Worm (Caenorhabditis elegans) whole organism, young adult: ENCODE measurements around the gene F36H12.17.
"Not testable (repeated sequence)": the region's sequence is repeated elsewhere in the genome, so short reads cannot be mapped to it uniquely, and the experiment has no call there.

ENCODE experiments used
- B0035.1 ChIP-seq: sonication (generic microtip); optimal IDR thresholded peaks from 2 replicates; lab custom pipeline; 2016; ENCODE audit warnings: missing genetic modification characterization, mild to moderate bottlenecking, missing compliant biosample characterization, missing genotype, missing genetic modification reagents
- F37B4.10 ChIP-seq: fragments of 200-800 bp; sonication (Bioruptor generic); IDR thresholded peaks from 2 replicates; pipeline ENCODE4 v1.3.6; 2022; ENCODE audit warnings: missing genetic modification characterization, missing compliant biosample characterization
- F52B5.7 ChIP-seq: sonication (generic microtip); optimal IDR thresholded peaks from 2 replicates; lab custom pipeline; 2016; ENCODE audit warnings: mild to moderate bottlenecking, missing genetic modification characterization, missing compliant biosample characterization
- F57A8.1 ChIP-seq: fragments of 200-800 bp; sonication (Bioruptor generic); optimal IDR thresholded peaks from 2 replicates; lab custom pipeline; 2018; ENCODE audit warnings: mild to moderate bottlenecking, missing genetic modification characterization, moderate library complexity, missing compliant biosample characterization
- K12H6.12 ChIP-seq: fragments of 200-800 bp; sonication (Bioruptor generic); optimal IDR thresholded peaks from 2 replicates; lab custom pipeline; 2018; ENCODE audit warnings: mild to moderate bottlenecking, missing genetic modification characterization, missing compliant biosample characterization
- T07F8.4 ChIP-seq: sonication (generic microtip); optimal IDR thresholded peaks from 2 replicates; lab custom pipeline; 2016; ENCODE audit warnings: mild to moderate bottlenecking, missing genetic modification characterization, moderate library complexity, missing compliant biosample characterization
- bed-1 ChIP-seq: fragments of 200-800 bp; sonication (Bioruptor generic); IDR thresholded peaks from 2 replicates; pipeline ENCODE4 v1.3.6; 2022; ENCODE audit warnings: missing genetic modification reagents, missing genetic modification characterization, missing compliant biosample characterization
- ccch-3 ChIP-seq: fragments of 200-800 bp; sonication (Bioruptor generic); optimal IDR thresholded peaks from 2 replicates; lab custom pipeline; 2018; ENCODE audit warnings: mild to moderate bottlenecking, missing genetic modification characterization, missing compliant biosample characterization
- cebp-1 ChIP-seq, 2 experiments: fragments of 200-800 bp in 1 of 2; sonication (Bioruptor generic) in 1 of 2; sonication (generic microtip) in 1 of 2; IDR thresholded peaks in 1 of 2; optimal IDR thresholded peaks in 1 of 2; 2 replicates each; pipeline versions ENCODE4 v1.3.6 to Lab custom; 2017 to 2022; ENCODE audit warnings: missing compliant biosample characterization in 2 of 2, missing genetic modification characterization in 2 of 2, mild to moderate bottlenecking in 1 of 2, missing genetic modification reagents in 1 of 2, moderate library complexity in 1 of 2
- ceh-91 ChIP-seq: fragments of 200-800 bp; sonication (Bioruptor generic); IDR thresholded peaks from 2 replicates; pipeline ENCODE4 v1.3.6; 2022; ENCODE audit warnings: missing genetic modification reagents, missing genetic modification characterization, missing compliant biosample characterization
- die-1 ChIP-seq: sonication (generic microtip); optimal IDR thresholded peaks from 2 replicates; lab custom pipeline; 2016; ENCODE audit warnings: missing genotype, mild to moderate bottlenecking, missing genetic modification characterization, missing compliant biosample characterization
- hmg-1.2 ChIP-seq: fragments of 200-800 bp; sonication (Bioruptor generic); IDR thresholded peaks from 2 replicates; pipeline ENCODE4 v1.3.6; 2022; ENCODE audit warnings: missing genetic modification reagents, missing genetic modification characterization, missing compliant biosample characterization
- hrde-1 ChIP-seq: sonication (generic microtip); optimal IDR thresholded peaks from 2 replicates; lab custom pipeline; 2016; ENCODE audit warnings: missing genetic modification characterization, mild to moderate bottlenecking, missing compliant biosample characterization, moderate library complexity, missing genotype, missing genetic modification reagents, borderline replicate concordance
- lag-1 ChIP-seq: fragments of 200-800 bp; sonication (Bioruptor generic); IDR thresholded peaks from 2 replicates; pipeline ENCODE4 v1.3.6; 2022; ENCODE audit warnings: missing genetic modification reagents, missing genetic modification characterization, missing compliant biosample characterization
- lin-26 ChIP-seq: fragments of 200-800 bp; sonication (Bioruptor generic); IDR thresholded peaks from 2 replicates; pipeline ENCODE4 v1.3.6; 2022; ENCODE audit warnings: missing genetic modification reagents, missing genetic modification characterization, missing compliant biosample characterization
- lin-35 ChIP-seq, 3 experiments: fragments of 150-350 bp in 2 of 3; sonication (generic microtip) in 1 of 3; optimal IDR thresholded peaks; 2 replicates each; lab custom pipeline; 2014 to 2018; ENCODE audit warnings: missing biosample characterization in 3 of 3, missing genetic modification characterization in 3 of 3, missing genetic modification reagents in 3 of 3
- lin-54 ChIP-seq: fragments of 200-800 bp; sonication (Bioruptor generic); optimal IDR thresholded peaks from 2 replicates; lab custom pipeline; 2018; ENCODE audit warnings: mild to moderate bottlenecking, missing genetic modification characterization, missing compliant biosample characterization
- lir-1 ChIP-seq: fragments of 200-800 bp; sonication (Bioruptor generic); conservative IDR thresholded peaks from 2 replicates; pipeline ENCODE4 v1.3.6; 2022; ENCODE audit warnings: missing genetic modification reagents, missing genetic modification characterization, missing compliant biosample characterization
- madf-3 ChIP-seq: fragments of 200-800 bp; sonication (Bioruptor generic); IDR thresholded peaks from 2 replicates; pipeline ENCODE4 v1.3.6; 2022; ENCODE audit warnings: missing genetic modification reagents, missing genetic modification characterization, missing compliant biosample characterization
- madf-8 ChIP-seq: fragments of 200-800 bp; sonication (Bioruptor generic); conservative IDR thresholded peaks from 2 replicates; pipeline ENCODE4 v1.3.6; 2022; ENCODE audit warnings: missing genetic modification reagents, missing genetic modification characterization, missing compliant biosample characterization
- mel-28 ChIP-seq: sonication (generic microtip); optimal IDR thresholded peaks from 2 replicates; lab custom pipeline; 2016; ENCODE audit warnings: borderline replicate concordance, mild to moderate bottlenecking, missing genetic modification characterization, missing compliant biosample characterization
- mes-4 ChIP-seq: sonication (generic microtip); optimal IDR thresholded peaks from 2 replicates; lab custom pipeline; 2016; ENCODE audit warnings: missing genotype, missing genetic modification characterization, missing compliant biosample characterization
- nfyb-1 ChIP-seq: fragments of 200-800 bp; sonication (Bioruptor generic); IDR thresholded peaks from 2 replicates; pipeline ENCODE4 v1.3.6; 2022; ENCODE audit warnings: missing genetic modification reagents, missing genetic modification characterization, missing compliant biosample characterization
- nhr-120 ChIP-seq: fragments of 200-800 bp; sonication (Bioruptor generic); IDR thresholded peaks from 2 replicates; pipeline ENCODE4 v1.3.6; 2022; ENCODE audit warnings: missing genetic modification characterization, missing compliant biosample characterization
- pha-4 ChIP-seq: fragments of 150-350 bp; sonication (generic microtip); optimal IDR thresholded peaks from 2 replicates; lab custom pipeline; 2014; ENCODE audit warnings: missing biosample characterization, missing genetic modification reagents, missing genetic modification characterization
- repo-1 ChIP-seq: sonication (generic microtip); optimal IDR thresholded peaks from 2 replicates; lab custom pipeline; 2017; ENCODE audit warnings: mild to moderate bottlenecking, missing genetic modification characterization, missing compliant biosample characterization
- snpc-1.3 ChIP-seq: sonication (generic microtip); optimal IDR thresholded peaks from 2 replicates; lab custom pipeline; 2017; ENCODE audit warnings: missing genetic modification characterization, mild to moderate bottlenecking, missing compliant biosample characterization, antibody characterized with exemption, moderate library complexity, missing genotype, missing genetic modification reagents; ENCODE audit not compliant: insufficient read depth
- ztf-25 ChIP-seq: fragments of 200-800 bp; sonication (Bioruptor generic); IDR thresholded peaks from 2 replicates; pipeline ENCODE4 v1.3.6; 2022; ENCODE audit warnings: missing genetic modification reagents, missing genetic modification characterization, missing compliant biosample characterization
- ztf-28 ChIP-seq: fragments of 200-800 bp; sonication (Bioruptor generic); IDR thresholded peaks from 2 replicates; pipeline ENCODE4 v1.3.6; 2022; ENCODE audit warnings: missing genetic modification reagents, missing genetic modification characterization, missing compliant biosample characterization
- ztf-3 ChIP-seq: fragments of 200-800 bp; sonication (Bioruptor generic); optimal IDR thresholded peaks from 2 replicates; lab custom pipeline; 2018; ENCODE audit warnings: mild to moderate bottlenecking, missing genetic modification characterization, missing compliant biosample characterization

The F36H12.17 gene

ce11 chrIV:5258385-5258784, 19.3 kb downstream of the F36H12.17 start, which contains the start of gene ttbk-2.1:
ttbk-2.1 (plus strand) TSS chrIV:5258685.
- TF ChIP-seq ztf-25 (GFP tag; lab: Robert Waterston, UW); cebp-1 (GFP tag; IDR thresholded peaks at IDR 0.05; lab: Robert Waterston, UW); cebp-1 (tag; optimal IDR thresholded peaks at IDR 0.05; lab: Kevin White, UChicago); lin-35 (GFP tag; optimal IDR thresholded peaks at IDR 0.05; lab: Kevin White, UChicago): not testable (repeated sequence)

ce11 chrIV:5256731-5257130, 20.9 kb downstream of the F36H12.17 start, which contains the start of gene F36H12.9:
F36H12.9 (plus strand) TSS chrIV:5257031.
- TF ChIP-seq bed-1 (GFP tag; lab: Robert Waterston, UW); lir-1 (GFP tag; lab: Robert Waterston, UW); madf-3: not testable (repeated sequence)

DNA sequence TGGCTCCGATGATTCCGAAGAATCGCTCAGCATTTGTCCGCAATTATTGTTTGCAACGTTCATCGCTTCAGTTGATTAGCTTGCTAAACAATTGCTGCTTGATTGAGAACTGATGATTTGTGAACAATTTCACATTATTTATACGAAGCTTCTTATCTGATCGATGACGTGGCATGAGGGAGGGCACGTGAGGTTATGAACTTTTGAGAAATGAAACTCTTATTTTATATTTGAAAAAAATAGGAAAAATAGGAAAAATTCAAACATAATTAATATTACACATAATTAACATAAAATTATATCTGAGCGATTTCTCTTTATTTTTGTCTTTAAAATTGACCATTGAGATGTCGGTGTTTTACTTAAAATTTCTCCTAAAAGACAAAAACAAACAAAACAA, 23.0 kb downstream of the F36H12.17 start, which contains the start of gene F36H12.10:
Gene F36H12.10 (minus strand): TSS at position 101 of the 400 bp plus-strand sequence.
- not testable (repeated sequence) for TF ChIP-seq nhr-120, lin-54, ceh-91
- TF ChIP-seq, all 124 proteins: peak for 0; not testable (repeated sequence) for 124

- no peak for TF ChIP-seq T07F8.4 (tag; lab: Kevin White, UChicago)
Observed at ce11 chrIV:5230530-5230929, 47.1 kb downstream of the F36H12.17 start, which contains the start of gene thn-5. thn-5 (plus strand) TSS chrIV:5230830.

DNA sequence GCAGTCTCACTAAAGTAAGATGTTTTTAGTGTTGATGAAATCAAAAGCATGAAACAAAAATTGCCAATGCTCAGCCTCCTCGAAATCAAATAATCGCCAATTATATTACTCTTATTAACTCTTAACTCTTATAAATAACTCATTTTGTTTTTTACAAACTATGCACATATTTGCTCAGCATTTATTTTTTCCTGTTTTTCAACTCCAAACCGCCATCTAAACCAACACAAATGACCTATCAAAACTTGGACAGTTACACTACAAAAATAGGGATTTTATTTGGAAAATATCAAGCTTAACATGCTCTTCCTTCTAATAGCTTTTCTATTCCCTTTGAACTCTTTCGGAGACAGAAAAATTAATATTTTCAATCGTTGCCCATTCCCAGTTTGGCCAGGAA, 49.0 kb downstream of the F36H12.17 start, which contains the start of gene thn-6:
Gene thn-6 (plus strand): TSS at position 301 of the 400 bp plus-strand sequence.
- TF ChIP-seq ztf-28 (GFP tag; lab: Robert Waterston, UW) = no peak
- no peak for TF ChIP-seq pha-4 (tag; lab: Kevin White, UChicago)
- TF ChIP-seq mel-28 (tag; lab: Kevin White, UChicago) = no peak
- TF ChIP-seq die-1 = no peak
- no peak for TF ChIP-seq ccch-3 (GFP tag; lab: Kevin White, UChicago)
- TF ChIP-seq repo-1 (tag; lab: Kevin White, UChicago) = no peak
- TF ChIP-seq B0035.1 = no peak
- TF ChIP-seq K12H6.12 = no peak
- TF ChIP-seq F52B5.7 (tag; lab: Kevin White, UChicago) = no peak
- TF ChIP-seq snpc-1.3 (tag; lab: Kevin White, UChicago) = no peak
- TF ChIP-seq hrde-1 = no peak
- no peak for TF ChIP-seq madf-8
- TF ChIP-seq F37B4.10 (GFP tag; lab: Robert Waterston, UW) = no peak
- TF ChIP-seq F57A8.1 (GFP tag; lab: Kevin White, UChicago) = no peak
- no peak for TF ChIP-seq nfyb-1 (GFP tag; lab: Robert Waterston, UW)
- TF ChIP-seq lin-26 (GFP tag; lab: Robert Waterston, UW) = no peak
- TF ChIP-seq lag-1 = no peak

DNA sequence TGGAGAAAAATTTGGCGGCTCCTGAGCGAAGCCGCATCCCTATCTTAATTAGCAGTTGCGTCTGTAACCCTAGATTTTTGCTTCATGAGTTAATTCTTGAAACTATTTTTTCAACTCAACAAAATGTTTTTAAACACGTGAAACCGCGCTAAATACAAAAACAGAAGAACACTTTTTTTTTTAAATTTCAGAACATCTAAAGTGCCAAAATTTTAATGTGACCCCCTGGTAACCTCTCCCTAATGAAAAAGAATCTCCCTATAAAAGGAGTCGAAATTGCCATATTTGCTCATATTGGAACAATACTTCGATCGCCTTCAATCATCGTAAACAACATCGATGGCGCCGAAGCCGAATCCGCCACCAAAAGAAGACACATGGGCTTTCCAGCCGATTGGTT, 51.1 kb downstream of the F36H12.17 start, which contains the start of gene nsph-4.1:
Gene nsph-4.1 (plus strand): TSS at position 301 of the 400 bp plus-strand sequence.
- TF ChIP-seq hmg-1.2 (GFP tag; lab: Robert Waterston, UW); mes-4; ztf-3 (GFP tag; lab: Kevin White, UChicago): not testable (repeated sequence)
